Fruit fly (Drosophila melanogaster) whole organism, embryonic: ENCODE results near the gene smo.
A peak's percentile ranks its signal among the peaks of the same experiment; 100 is the strongest.

Experiments used
- Bgb ChIP-seq: fragments of 200-800 bp; sonication (Bioruptor generic); IDR thresholded peaks from 2 replicates; pipeline ENCODE4 v1.3.6; 2022; ENCODE audit warnings: missing biosample characterization, missing genetic modification characterization; ENCODE audit not compliant: partially characterized antibody
- CG10147 ChIP-seq: fragments of 200-800 bp; sonication (Bioruptor generic); optimal IDR thresholded peaks from 2 replicates; lab custom pipeline; 2019; ENCODE audit warnings: missing biosample characterization, mild to moderate bottlenecking, missing genetic modification characterization, moderate library complexity
- CG10321 ChIP-seq: fragments of 200-800 bp; sonication (Bioruptor generic); IDR thresholded peaks from 2 replicates; pipeline ENCODE4 v1.3.6; 2022; ENCODE audit warnings: missing biosample characterization, missing genetic modification characterization
- CG10462 ChIP-seq: fragments of 200-800 bp; sonication (Bioruptor generic); optimal IDR thresholded peaks from 2 replicates; lab custom pipeline; 2016; ENCODE audit warnings: missing biosample characterization, missing genetic modification characterization
- CG14014 ChIP-seq: fragments of 200-800 bp; sonication (Bioruptor generic); IDR thresholded peaks from 2 replicates; pipeline ENCODE4 v1.3.6; 2022; ENCODE audit warnings: missing biosample characterization, missing genetic modification characterization
- CG14710 ChIP-seq: fragments of 200-800 bp; sonication (Bioruptor generic); optimal IDR thresholded peaks from 3 replicates; lab custom pipeline; 2019; ENCODE audit warnings: missing biosample characterization, mild to moderate bottlenecking, missing genetic modification characterization, moderate library complexity
- CG14860 ChIP-seq: fragments of 200-800 bp; sonication (Bioruptor generic); IDR thresholded peaks from 3 replicates; pipeline ENCODE4 v1.3.6; 2022; ENCODE audit warnings: missing biosample characterization, missing genetic modification characterization; ENCODE audit not compliant: partially characterized antibody
- CG15011 ChIP-seq: fragments of 200-800 bp; sonication (Bioruptor generic); optimal IDR thresholded peaks from 3 replicates; lab custom pipeline; 2018; ENCODE audit warnings: missing biosample characterization, mild to moderate bottlenecking, missing genetic modification characterization
- CG16813 ChIP-seq: fragments of 200-800 bp; sonication (Bioruptor generic); IDR thresholded peaks from 3 replicates; pipeline ENCODE4 v1.3.6; 2022; ENCODE audit warnings: missing biosample characterization, missing genetic modification characterization; ENCODE audit not compliant: partially characterized antibody
- CG17361 ChIP-seq: fragments of 200-800 bp; sonication (Bioruptor generic); IDR thresholded peaks from 3 replicates; pipeline ENCODE4 v1.3.6; 2022; ENCODE audit warnings: missing biosample characterization, missing genetic modification characterization
- CG18011 ChIP-seq: fragments of 200-800 bp; sonication (Bioruptor generic); optimal IDR thresholded peaks from 2 replicates; lab custom pipeline; 2017; ENCODE audit warnings: missing biosample characterization, missing genetic modification characterization, mild to moderate bottlenecking, moderate library complexity, missing genotype
- CG31365 ChIP-seq: fragments of 200-800 bp; sonication (Bioruptor generic); optimal IDR thresholded peaks from 2 replicates; lab custom pipeline; 2018; ENCODE audit warnings: missing biosample characterization, mild to moderate bottlenecking, missing genetic modification characterization
- CG3281 ChIP-seq: fragments of 200-800 bp; sonication (Bioruptor generic); optimal IDR thresholded peaks from 3 replicates; lab custom pipeline; 2017; ENCODE audit warnings: missing biosample characterization, mild to moderate bottlenecking, missing genetic modification characterization
- CG33557 ChIP-seq: fragments of 200-800 bp; sonication (Bioruptor generic); optimal IDR thresholded peaks from 2 replicates; lab custom pipeline; 2019; ENCODE audit warnings: missing biosample characterization, mild to moderate bottlenecking, missing genetic modification characterization, moderate library complexity
- CG8089 ChIP-seq: fragments of 200-800 bp; sonication (Bioruptor generic); optimal IDR thresholded peaks from 3 replicates; lab custom pipeline; 2016; ENCODE audit warnings: missing biosample characterization, missing genetic modification characterization
- CG8281 ChIP-seq: fragments of 200-800 bp; sonication (Bioruptor generic); optimal IDR thresholded peaks from 2 replicates; lab custom pipeline; 2018; ENCODE audit warnings: missing biosample characterization, mild to moderate bottlenecking, missing genetic modification characterization, moderate library complexity
- CG8924 ChIP-seq: fragments of 200-800 bp; optimal IDR thresholded peaks from 3 replicates; lab custom pipeline; 2019; ENCODE audit warnings: missing biosample characterization, mild to moderate bottlenecking, missing genetic modification characterization, moderate library complexity
- CG9876 ChIP-seq: fragments of 200-800 bp; sonication (Bioruptor generic); optimal IDR thresholded peaks from 2 replicates; lab custom pipeline; 2016; ENCODE audit warnings: missing biosample characterization, missing genetic modification characterization
- Camta ChIP-seq: fragments of 200-800 bp; sonication (Bioruptor generic); optimal IDR thresholded peaks from 2 replicates; lab custom pipeline; 2016; ENCODE audit warnings: missing biosample characterization, missing genetic modification characterization
- CoRest ChIP-seq: fragments of 200-800 bp; sonication (Bioruptor generic); optimal IDR thresholded peaks from 3 replicates; lab custom pipeline; 2018; ENCODE audit warnings: missing biosample characterization, mild to moderate bottlenecking, missing genetic modification characterization, moderate library complexity
- CrebB ChIP-seq: fragments of 200-800 bp; sonication (Bioruptor generic); optimal IDR thresholded peaks from 3 replicates; lab custom pipeline; 2018; ENCODE audit warnings: missing biosample characterization, mild to moderate bottlenecking, missing genetic modification characterization
- Dip2 ChIP-seq: fragments of 200-800 bp; sonication (Bioruptor generic); IDR thresholded peaks from 2 replicates; pipeline ENCODE4 v1.3.6; 2022; ENCODE audit warnings: missing biosample characterization, missing genetic modification characterization
- Ets97D ChIP-seq: fragments of 200-800 bp; sonication (Bioruptor generic); optimal IDR thresholded peaks from 3 replicates; lab custom pipeline; 2016; ENCODE audit warnings: missing biosample characterization, missing genetic modification characterization
- H15 ChIP-seq: fragments of 200-800 bp; sonication (Bioruptor generic); IDR thresholded peaks from 3 replicates; pipeline ENCODE4 v1.3.6; 2022; ENCODE audit warnings: missing biosample characterization, missing genetic modification characterization
- Hr51 ChIP-seq, 2 experiments: fragments of 200-800 bp; sonication (Bioruptor generic); optimal IDR thresholded peaks; 2 replicates in 1 of 2; 3 replicates in 1 of 2; lab custom pipeline; 2016 to 2018; ENCODE audit warnings: missing biosample characterization in 2 of 2, missing genetic modification characterization in 2 of 2, mild to moderate bottlenecking in 1 of 2, moderate library complexity in 1 of 2
- Hr78 ChIP-seq, 2 experiments: fragments of 200-800 bp in 1 of 2; fragments of >200 bp in 1 of 2; sonication (Bioruptor generic) in 1 of 2; optimal IDR thresholded peaks; 2 replicates each; lab custom pipeline; 2017 to 2019; ENCODE audit warnings: missing biosample characterization in 2 of 2, missing genetic modification characterization in 2 of 2, mild to moderate bottlenecking in 1 of 2, moderate library complexity in 1 of 2
- Kr ChIP-seq: fragments of 200-800 bp; sonication (Bioruptor generic); optimal IDR thresholded peaks from 2 replicates; lab custom pipeline; 2017; ENCODE audit warnings: missing biosample characterization, mild to moderate bottlenecking, missing genetic modification characterization
- MESR4 ChIP-seq: fragments of 200-800 bp; sonication (Bioruptor generic); optimal IDR thresholded peaks from 2 replicates; lab custom pipeline; 2018; ENCODE audit warnings: missing biosample characterization, mild to moderate bottlenecking, missing genetic modification characterization, moderate library complexity
- Meics ChIP-seq: fragments of 200-800 bp; sonication (Bioruptor generic); optimal IDR thresholded peaks from 2 replicates; lab custom pipeline; 2017; ENCODE audit warnings: missing biosample characterization, mild to moderate bottlenecking, missing genetic modification characterization
- NFAT ChIP-seq: fragments of 200-800 bp; sonication (Bioruptor generic); IDR thresholded peaks from 2 replicates; pipeline ENCODE4 v1.3.6; 2022; ENCODE audit warnings: missing biosample characterization, missing genetic modification characterization
- Pdp1 ChIP-seq, 2 experiments: fragments of 200-800 bp; sonication (Bioruptor generic); optimal IDR thresholded peaks; 3 replicates each; lab custom pipeline; 2016; ENCODE audit warnings: missing biosample characterization in 2 of 2, missing genetic modification characterization in 2 of 2, mild to moderate bottlenecking in 1 of 2, moderate library complexity in 1 of 2
- Vsx1 ChIP-seq: fragments of 200-800 bp; sonication (Bioruptor generic); optimal IDR thresholded peaks from 2 replicates; lab custom pipeline; 2017; ENCODE audit warnings: missing biosample characterization, mild to moderate bottlenecking, missing genetic modification characterization, missing genetic modification reagents
- chn ChIP-seq: fragments of 200-800 bp; sonication (Bioruptor generic); optimal IDR thresholded peaks from 2 replicates; lab custom pipeline; 2016; ENCODE audit warnings: missing biosample characterization, missing genetic modification characterization
- croc ChIP-seq: fragments of 200-800 bp; sonication (Bioruptor generic); conservative IDR thresholded peaks from 3 replicates; pipeline ENCODE4 v1.3.6; 2022; ENCODE audit warnings: missing biosample characterization, missing genetic modification characterization
- crol ChIP-seq: fragments of 200-800 bp; sonication (Bioruptor generic); IDR thresholded peaks from 2 replicates; pipeline ENCODE4 v1.3.6; 2022; ENCODE audit warnings: missing biosample characterization, missing genetic modification characterization
- dan ChIP-seq: fragments of 200-800 bp; sonication (Bioruptor generic); IDR thresholded peaks from 2 replicates; pipeline ENCODE4 v1.3.6; 2022; ENCODE audit warnings: missing biosample characterization, missing genetic modification characterization
- gcm2 ChIP-seq: fragments of 200-800 bp; sonication (Bioruptor generic); optimal IDR thresholded peaks from 2 replicates; lab custom pipeline; 2016; ENCODE audit warnings: missing biosample characterization, missing genetic modification characterization
- kah ChIP-seq: fragments of 200-800 bp; sonication (Bioruptor generic); optimal IDR thresholded peaks from 2 replicates; lab custom pipeline; 2018; ENCODE audit warnings: missing biosample characterization, mild to moderate bottlenecking, missing genetic modification characterization
- nau ChIP-seq: fragments of 200-800 bp; sonication (Bioruptor generic); optimal IDR thresholded peaks from 3 replicates; lab custom pipeline; 2017; ENCODE audit warnings: missing biosample characterization, mild to moderate bottlenecking, missing genetic modification characterization, missing genetic modification reagents
- nom ChIP-seq: fragments of 200-800 bp; sonication (Bioruptor generic); optimal IDR thresholded peaks from 2 replicates; lab custom pipeline; 2017; ENCODE audit warnings: missing biosample characterization, missing genetic modification characterization, mild to moderate bottlenecking, moderate library complexity, missing genetic modification reagents
- pho ChIP-seq: fragments of 200-800 bp; sonication (Bioruptor generic); optimal IDR thresholded peaks from 2 replicates; lab custom pipeline; 2016; ENCODE audit warnings: missing biosample characterization, missing genetic modification characterization
- ranshi ChIP-seq: fragments of 200-800 bp; sonication (Bioruptor generic); IDR thresholded peaks from 2 replicates; pipeline ENCODE4 v1.3.6; 2022; ENCODE audit warnings: missing biosample characterization, missing genetic modification characterization
- row ChIP-seq: fragments of 200-800 bp; sonication (Bioruptor generic); IDR thresholded peaks from 3 replicates; pipeline ENCODE4 v1.3.6; 2022; ENCODE audit warnings: missing biosample characterization, missing genetic modification characterization
- sisA ChIP-seq: fragments of 200-800 bp; sonication (Bioruptor generic); IDR thresholded peaks from 2 replicates; pipeline ENCODE4 v1.3.6; 2022; ENCODE audit warnings: missing biosample characterization, missing genetic modification characterization
- sqz ChIP-seq: fragments of 200-800 bp; sonication (Bioruptor generic); optimal IDR thresholded peaks from 3 replicates; lab custom pipeline; 2018; ENCODE audit warnings: missing biosample characterization, mild to moderate bottlenecking, missing genetic modification characterization
- ssp ChIP-seq: fragments of 200-800 bp; sonication (Bioruptor generic); IDR thresholded peaks from 2 replicates; pipeline ENCODE4 v1.3.6; 2022; ENCODE audit warnings: missing biosample characterization, missing genetic modification characterization
- stwl ChIP-seq: fragments of 200-800 bp; sonication (Bioruptor generic); optimal IDR thresholded peaks from 3 replicates; lab custom pipeline; 2018; ENCODE audit warnings: missing biosample characterization, mild to moderate bottlenecking, missing genetic modification characterization, moderate library complexity
- usp ChIP-seq: fragments of >200 bp; optimal IDR thresholded peaks from 2 replicates; lab custom pipeline; 2017; ENCODE audit warnings: missing biosample characterization, missing genetic modification characterization
- vnd ChIP-seq: fragments of 200-800 bp; sonication (Bioruptor generic); IDR thresholded peaks from 3 replicates; pipeline ENCODE4 v1.3.6; 2022; ENCODE audit warnings: missing biosample characterization, missing genetic modification characterization; ENCODE audit not compliant: partially characterized antibody
- wor ChIP-seq: fragments of 200-800 bp; sonication (Bioruptor generic); IDR thresholded peaks from 2 replicates; pipeline ENCODE4 v1.3.6; 2022; ENCODE audit warnings: missing biosample characterization, missing genetic modification characterization

The smo gene

dm6 chr2L:286421-286820, 9.0 kb downstream of the smo start (continued):
- no peak for TF ChIP-seq CG10147 (GFP tag; lab: Kevin White, UChicago)
- TF ChIP-seq CG17361 (GFP tag; lab: Robert Waterston, UW) = no peak
- no peak for TF ChIP-seq dan (GFP tag; lab: Robert Waterston, UW)
- no peak for TF ChIP-seq croc (GFP tag; lab: Robert Waterston, UW)
- TF ChIP-seq NFAT (GFP tag; lab: Robert Waterston, UW) = peak; percentile 80
- peak; percentile 22 for TF ChIP-seq MESR4 (GFP tag; lab: Kevin White, UChicago)
- no peak for TF ChIP-seq wor (GFP tag; lab: Robert Waterston, UW)
- TF ChIP-seq Pdp1 (GFP tag; optimal IDR thresholded peaks at IDR 0.05; lab: Kevin White, UChicago) = peak; percentile 46 to 71
- peak; percentile 62; the same call in 2 of the 3 replicates for TF ChIP-seq H15 (GFP tag; lab: Robert Waterston, UW)
- TF ChIP-seq CG31365 (tag; lab: Kevin White, UChicago) = no peak
- no peak for TF ChIP-seq CG15011 (GFP tag; lab: Kevin White, UChicago)
- peak; percentile 96 for TF ChIP-seq row (GFP tag; lab: Robert Waterston, UW)
- TF ChIP-seq Vsx1 (GFP tag; lab: Kevin White, UChicago) = peak; percentile 45
- no peak for TF ChIP-seq vnd
- TF ChIP-seq CG9876 (GFP tag; lab: Kevin White, UChicago) = peak; percentile 63
- no peak for TF ChIP-seq CG33557 (GFP tag; lab: Kevin White, UChicago)
- TF ChIP-seq CG8924 (tag; lab: Kevin White, UChicago) = peak; percentile 19
- TF ChIP-seq CG8281 (tag; lab: Kevin White, UChicago) = no peak
- TF ChIP-seq CG8089 (GFP tag; lab: Kevin White, UChicago) = peak; percentile 13
- TF ChIP-seq Meics (GFP tag; lab: Kevin White, UChicago) = peak; percentile 81
- no peak for TF ChIP-seq usp (GFP tag; lab: Kevin White, UChicago)
- peak; percentile 44 for TF ChIP-seq nau
- TF ChIP-seq CG18011 (GFP tag; lab: Kevin White, UChicago) = peak; percentile 24
- TF ChIP-seq CG10462 = no peak
- no peak for TF ChIP-seq sqz (GFP tag; lab: Kevin White, UChicago)
- TF ChIP-seq CG14014 (GFP tag; lab: Robert Waterston, UW) = peak; percentile 80
- peak; percentile 1 to 44 for TF ChIP-seq Hr51 (GFP tag; optimal IDR thresholded peaks at IDR 0.05; lab: Kevin White, UChicago)
- TF ChIP-seq chn (GFP tag; lab: Kevin White, UChicago) = peak; percentile 47
- TF ChIP-seq Camta (GFP tag; lab: Kevin White, UChicago) = peak; percentile 42
- TF ChIP-seq Ets97D (GFP tag; lab: Kevin White, UChicago) = peak; percentile 20
- TF ChIP-seq kah = no peak
- TF ChIP-seq nom (GFP tag; lab: Kevin White, UChicago) = peak; percentile 91
- no peak for TF ChIP-seq CG16813 (GFP tag; lab: Robert Waterston, UW)
- no peak for TF ChIP-seq stwl (tag; lab: Kevin White, UChicago)
- TF ChIP-seq Kr (GFP tag; lab: Kevin White, UChicago) = no peak
- TF ChIP-seq CoRest (tag; lab: Kevin White, UChicago) = peak; percentile 31
- peak; percentile 36; the same call in 1 of the 2 replicates for TF ChIP-seq ssp
- TF ChIP-seq Bgb (GFP tag; lab: Robert Waterston, UW) = no peak
- no peak for TF ChIP-seq CG14710 (tag; lab: Kevin White, UChicago)
- peak; percentile 61 for TF ChIP-seq sisA
- TF ChIP-seq CG3281 (GFP tag; lab: Kevin White, UChicago) = peak; percentile 67
- 0 out of 2 replicates have a peak, but pooled peaks have one; percentile 11 for TF ChIP-seq crol (GFP tag; lab: Robert Waterston, UW)
- peak; percentile 80 for TF ChIP-seq ranshi
- TF ChIP-seq Hr78 (GFP tag; optimal IDR thresholded peaks at IDR 0.05; lab: Kevin White, UChicago) = no peak
- peak; percentile 64 for TF ChIP-seq pho (GFP tag; lab: Kevin White, UChicago)
- no peak for TF ChIP-seq CG14860
- peak; percentile 53 for TF ChIP-seq gcm2 (GFP tag; lab: Kevin White, UChicago)
- TF ChIP-seq Dip2 (GFP tag; lab: Robert Waterston, UW) = no peak
- peak; percentile 68 for TF ChIP-seq CrebB
- peak; percentile 38; the same call in 1 of the 2 replicates for TF ChIP-seq CG10321 (GFP tag; lab: Robert Waterston, UW)
